Fruit fly (Drosophila melanogaster): Measurements from ENCODE around the gene CG31415.

CG31415 gene

dm6 chr3R:9705008-9705628 is 38.2 kb upstream of the CG31415 start, which contains the start of gene Unc-115a (continued):
- TF ChIP-seq CG13775 (GFP tag; optimal IDR thresholded peaks at IDR 0.05) (peak; percentile 36), CG5180 (GFP tag; optimal IDR thresholded peaks at IDR 0.05) (no peak), CG4854 (GFP tag; optimal IDR thresholded peaks at IDR 0.05) (no peak), CG32772 (GFP tag; IDR thresholded peaks at IDR 0.05) (no peak), ro (GFP tag; IDR thresholded peaks at IDR 0.05) (no peak), psq (GFP tag; optimal IDR thresholded peaks at IDR 0.05) (peak; percentile 23), YL-1 (GFP tag; optimal IDR thresholded peaks at IDR 0.05) (peak; percentile 75), slbo (GFP tag; IDR thresholded peaks at IDR 0.05) (no peak), corto (GFP tag; optimal IDR thresholded peaks at IDR 0.05) (no peak), CG7357 (GFP tag; IDR thresholded peaks at IDR 0.05) (no peak), CG3847 (GFP tag; IDR thresholded peaks at IDR 0.05) (no peak), ken (GFP tag; IDR thresholded peaks at IDR 0.05) (no peak), CG11695 (GFP tag; IDR thresholded peaks at IDR 0.05) (no peak), wdn (GFP tag; IDR thresholded peaks at IDR 0.05) (no peak), fd96Cb (tag; optimal IDR thresholded peaks at IDR 0.05) (no peak), kah (GFP tag; optimal IDR thresholded peaks at IDR 0.05) (peak; percentile 32), sna (GFP tag; IDR thresholded peaks at IDR 0.05; ENCODE audit: partially characterized antibody) (no peak), sug (tag; optimal IDR thresholded peaks at IDR 0.05) (peak; percentile 41), CG7839 (tag; optimal IDR thresholded peaks at IDR 0.05) (no peak), CG43689 (GFP tag; IDR thresholded peaks at IDR 0.05) (no peak), dmrt99B (tag; optimal IDR thresholded peaks at IDR 0.05) (no peak), jigr1 (GFP tag; IDR thresholded peaks at IDR 0.05) (no peak), CG10979 (tag; optimal IDR thresholded peaks at IDR 0.05) (peak; percentile 36), Ssrp (tag; optimal IDR thresholded peaks at IDR 0.05) (no peak), Spps (tag; optimal IDR thresholded peaks at IDR 0.05) (no peak), ewg (GFP tag; optimal IDR thresholded peaks at IDR 0.05) (peak; percentile 15), C15 (GFP tag; IDR thresholded peaks at IDR 0.05) (no peak), NK7.1 (GFP tag; optimal IDR thresholded peaks at IDR 0.05) (peak; percentile 10), CG1792 (GFP tag; optimal IDR thresholded peaks at IDR 0.05) (no peak), vfl (GFP tag; optimal IDR thresholded peaks at IDR 0.05) (peak; percentile 39), CG11560 (tag; IDR thresholded peaks at IDR 0.05) (no peak), Xrp1 (GFP tag; IDR thresholded peaks at IDR 0.05) (no peak), gt (GFP tag; IDR thresholded peaks at IDR 0.05) (no peak), dysf (GFP tag; IDR thresholded peaks at IDR 0.05) (no peak), CG10654 (GFP tag; optimal IDR thresholded peaks at IDR 0.05) (no peak), h (optimal IDR thresholded peaks at IDR 0.05) (no peak), sd (tag; optimal IDR thresholded peaks at IDR 0.05) (peak; percentile 49), Bdp1 (GFP tag; optimal IDR thresholded peaks at IDR 0.05) (peak; percentile 40), tio (GFP tag; optimal IDR thresholded peaks at IDR 0.05) (no peak), CG1024 (GFP tag; IDR thresholded peaks at IDR 0.05) (no peak), grau (tag; optimal IDR thresholded peaks at IDR 0.05) (peak; percentile 50), otp (GFP tag; IDR thresholded peaks at IDR 0.05) (no peak), bsh (GFP tag; optimal IDR thresholded peaks at IDR 0.05) (peak; percentile 38 to 57), odd (GFP tag; optimal IDR thresholded peaks at IDR 0.05) (no peak), ssp (GFP tag; IDR thresholded peaks at IDR 0.05) (no peak), Xbp1 (GFP tag; optimal IDR thresholded peaks at IDR 0.05) (peak; percentile 30), CG15696 (tag; optimal IDR thresholded peaks at IDR 0.05) (no peak), bigmax (GFP tag; optimal IDR thresholded peaks at IDR 0.05) (peak; percentile 86), gem (tag; optimal IDR thresholded peaks at IDR 0.05) (no peak), CG11696 (GFP tag; IDR thresholded peaks at IDR 0.05) (no peak), eve (GFP tag; optimal IDR thresholded peaks at IDR 0.05) (no peak), p53 (GFP tag; optimal IDR thresholded peaks at IDR 0.05) (no peak)
